In the genomic region with DNA sequence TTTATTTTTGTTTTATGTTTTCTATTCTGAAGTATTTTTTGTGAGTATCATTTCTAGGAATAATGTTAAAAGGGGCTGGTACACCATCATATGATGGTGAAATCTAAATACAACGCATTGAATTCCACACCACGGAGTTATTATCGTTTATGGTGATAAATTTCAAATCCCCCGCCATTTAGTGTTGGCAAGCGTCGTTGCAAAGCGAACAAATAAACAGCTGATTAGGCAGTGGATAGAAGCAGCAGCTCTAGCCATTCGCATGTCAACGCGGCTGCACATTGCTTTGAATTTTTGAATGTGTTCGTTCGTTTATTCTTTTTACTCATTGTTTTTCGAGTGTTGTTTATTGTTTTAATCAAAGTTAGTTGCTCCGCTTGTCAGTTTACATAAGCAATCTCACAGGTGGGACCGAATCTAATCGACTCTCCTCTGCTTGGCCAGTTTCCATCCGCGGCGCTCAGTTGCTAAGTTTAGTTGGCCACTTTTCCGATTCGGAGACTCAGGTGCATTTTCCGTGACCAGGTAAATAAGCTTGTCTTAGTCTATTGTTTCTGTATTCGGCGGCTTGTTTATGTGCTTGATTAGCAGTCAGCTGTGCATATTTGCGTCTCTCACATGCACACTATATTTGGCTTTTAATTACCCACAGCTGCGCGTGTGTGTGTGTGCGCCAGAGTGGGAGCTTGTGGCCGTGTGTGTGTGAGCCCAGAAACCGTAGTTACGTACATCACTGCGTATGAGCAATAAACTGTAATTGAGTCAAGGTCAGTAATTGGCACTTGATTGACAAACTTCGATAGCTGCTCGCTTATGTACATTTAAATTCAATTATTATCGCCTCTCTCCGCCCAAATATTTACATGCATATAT, we compare ENCODE assay signal across 1 fruit fly cellular context.
A peak's percentile ranks its signal among the peaks of the same experiment; 100 is the strongest.
TF ChIP-seq lines count a peak whose summit lies in the region.

A gene (minus strand): TSS at position 51 of the 873 bp plus-strand sequence.
A gene (plus strand): TSS at position 274 of the 873 bp plus-strand sequence.

TF ChIP-seq in whole organism, embryonic, 481 proteins besides CTCF, POLR2A, EP300 and RAD21 (continued from another document and continues in another):
- TF ChIP-seq Taf1 (GFP tag; IDR thresholded peaks at IDR 0.05; lab: Robert Waterston, UW) (0 out of 2 replicates have a peak, but pooled peaks have one; percentile 15), CG15601 (tag; optimal IDR thresholded peaks at IDR 0.05; lab: Kevin White, UChicago) (peak; percentile 87), fu2 (GFP tag; optimal IDR thresholded peaks at IDR 0.05; lab: Kevin White, UChicago) (peak; percentile 43), CG12659 (GFP tag; optimal IDR thresholded peaks at IDR 0.05; lab: Kevin White, UChicago) (peak; percentile 88), Doc3 (GFP tag; IDR thresholded peaks at IDR 0.05; lab: Robert Waterston, UW; ENCODE audit: partially characterized antibody) (no peak), gsb (GFP tag; IDR thresholded peaks at IDR 0.05; lab: Robert Waterston, UW) (peak; percentile 74), CG9817 (tag; optimal IDR thresholded peaks at IDR 0.05; lab: Kevin White, UChicago) (peak; percentile 74), insv (GFP tag; optimal IDR thresholded peaks at IDR 0.05; lab: Kevin White, UChicago) (peak in 1 of 2 experiments; percentile 66), p53 (GFP tag; optimal IDR thresholded peaks at IDR 0.05; lab: Kevin White, UChicago) (peak; percentile 63), Sox100B (GFP tag; optimal IDR thresholded peaks at IDR 0.05; lab: Kevin White, UChicago) (peak; percentile 86), ase (GFP tag; IDR thresholded peaks at IDR 0.05; lab: Robert Waterston, UW) (peak; percentile 47; the same call in 1 of the 3 replicates), CG6175 (GFP tag; IDR thresholded peaks at IDR 0.05; lab: Robert Waterston, UW) (peak; percentile 46; the same call in 1 of the 3 replicates), her (GFP tag; optimal IDR thresholded peaks at IDR 0.05; lab: Kevin White, UChicago) (peak; percentile 80), CG4820 (GFP tag; optimal IDR thresholded peaks at IDR 0.05; lab: Kevin White, UChicago) (peak; percentile 13), sd (tag; optimal IDR thresholded peaks at IDR 0.05; lab: Kevin White, UChicago) (no peak), twi (tag; optimal IDR thresholded peaks at IDR 0.05; lab: Kevin White, UChicago) (peak; percentile 8), seq (GFP tag; IDR thresholded peaks at IDR 0.05; lab: Robert Waterston, UW) (peak; percentile 77), corto (GFP tag; optimal IDR thresholded peaks at IDR 0.05; lab: Kevin White, UChicago) (no peak), CG16779 (GFP tag; IDR thresholded peaks at IDR 0.05; lab: Robert Waterston, UW) (peak; percentile 79), chn (GFP tag; optimal IDR thresholded peaks at IDR 0.05; lab: Kevin White, UChicago) (peak; percentile 34), tin (GFP tag; optimal IDR thresholded peaks at IDR 0.05; lab: Kevin White, UChicago) (peak; percentile 35), tio (GFP tag; optimal IDR thresholded peaks at IDR 0.05; lab: Kevin White, UChicago) (peak; percentile 17), NK7.1 (GFP tag; optimal IDR thresholded peaks at IDR 0.05; lab: Kevin White, UChicago) (peak; percentile 81), sc (optimal IDR thresholded peaks at IDR 0.05; lab: Kevin White, UChicago) (no peak), sc (GFP tag; optimal IDR thresholded peaks at IDR 0.05; lab: Kevin White, UChicago) (peak; percentile 76), TFAM (GFP tag; optimal IDR thresholded peaks at IDR 0.05; lab: Kevin White, UChicago) (no peak), CG12071 (GFP tag; optimal IDR thresholded peaks at IDR 0.05; lab: Kevin White, UChicago) (peak; percentile 93), fd102C (GFP tag; optimal IDR thresholded peaks at IDR 0.05; lab: Kevin White, UChicago) (no peak), CG11085 (GFP tag; IDR thresholded peaks at IDR 0.05; lab: Robert Waterston, UW) (0 out of 2 replicates have a peak, but pooled peaks have one; percentile 30), chinmo (GFP tag; IDR thresholded peaks at IDR 0.05; lab: Robert Waterston, UW; ENCODE audit: partially characterized antibody) (peak; percentile 80; the same call in 2 of the 4 replicates), ci (GFP tag; IDR thresholded peaks at IDR 0.05; lab: Robert Waterston, UW) (peak; percentile 83), Dref (GFP tag; IDR thresholded peaks at IDR 0.05; lab: Robert Waterston, UW) (no peak; the same call in 1 of the 2 replicates), Dfd (GFP tag; optimal IDR thresholded peaks at IDR 0.05; lab: Kevin White, UChicago) (no peak), CG1602 (GFP tag; optimal IDR thresholded peaks at IDR 0.05; lab: Kevin White, UChicago) (peak; percentile 29), Atf6 (GFP tag; IDR thresholded peaks at IDR 0.05; lab: Robert Waterston, UW) (peak; percentile 83), CG1233 (GFP tag; optimal IDR thresholded peaks at IDR 0.05; lab: Kevin White, UChicago) (peak; percentile 87), MESR4 (GFP tag; optimal IDR thresholded peaks at IDR 0.05; lab: Kevin White, UChicago) (peak; percentile 37), bigmax (GFP tag; optimal IDR thresholded peaks at IDR 0.05; lab: Kevin White, UChicago) (no peak), CG9932 (GFP tag; IDR thresholded peaks at IDR 0.05; lab: Robert Waterston, UW) (peak; percentile 32; the same call in 1 of the 2 replicates), MBD-R2 (GFP tag; IDR thresholded peaks at IDR 0.05; lab: Robert Waterston, UW) (peak; percentile 81), tna (GFP tag; IDR thresholded peaks at IDR 0.05; lab: Robert Waterston, UW; ENCODE audit: partially characterized antibody) (no peak), Chrac-16 (GFP tag; optimal IDR thresholded peaks at IDR 0.05; lab: Kevin White, UChicago) (no peak), CG11723 (GFP tag; optimal IDR thresholded peaks at IDR 0.05; lab: Kevin White, UChicago) (peak; percentile 86), H2.0 (GFP tag; IDR thresholded peaks at IDR 0.05; lab: Robert Waterston, UW) (no peak), CG7963 (GFP tag; IDR thresholded peaks at IDR 0.05; lab: Robert Waterston, UW; ENCODE audit: partially characterized antibody) (no peak), CG7556 (GFP tag; optimal IDR thresholded peaks at IDR 0.05; lab: Kevin White, UChicago) (peak; percentile 88), CG10959 (GFP tag; IDR thresholded peaks at IDR 0.05; lab: Robert Waterston, UW) (no peak), CG11456 (GFP tag; IDR thresholded peaks at IDR 0.05; lab: Robert Waterston, UW) (peak; percentile 83), CG42726 (GFP tag; IDR thresholded peaks at IDR 0.05; lab: Robert Waterston, UW; ENCODE audit: partially characterized antibody) (no peak), CG14667 (GFP tag; IDR thresholded peaks at IDR 0.05; lab: Robert Waterston, UW) (no peak), ATbp (GFP tag; optimal IDR thresholded peaks at IDR 0.05; lab: Kevin White, UChicago) (peak; percentile 97), wor (GFP tag; IDR thresholded peaks at IDR 0.05; lab: Robert Waterston, UW) (no peak), Xrp1 (GFP tag; IDR thresholded peaks at IDR 0.05; lab: Robert Waterston, UW) (peak; percentile 51), ato (GFP tag; IDR thresholded peaks at IDR 0.05; lab: Robert Waterston, UW; ENCODE audit: partially characterized antibody) (0 out of 2 replicates have a peak, but pooled peaks have one; percentile 7), Poxn (GFP tag; IDR thresholded peaks at IDR 0.05; lab: Robert Waterston, UW) (no peak), fd64A (GFP tag; optimal IDR thresholded peaks at IDR 0.05; lab: Kevin White, UChicago) (peak; percentile 88), CG18011 (GFP tag; optimal IDR thresholded peaks at IDR 0.05; lab: Kevin White, UChicago) (peak; percentile 41), usp (GFP tag; optimal IDR thresholded peaks at IDR 0.05; lab: Kevin White, UChicago) (no peak), wek (GFP tag; optimal IDR thresholded peaks at IDR 0.05; lab: Kevin White, UChicago) (peak; percentile 88), HLH54F (GFP tag; optimal IDR thresholded peaks at IDR 0.05; lab: Kevin White, UChicago) (peak; percentile 47), grau (tag; optimal IDR thresholded peaks at IDR 0.05; lab: Kevin White, UChicago) (peak; percentile 51), Adf1 (GFP tag; IDR thresholded peaks at IDR 0.05; lab: Robert Waterston, UW) (peak; percentile 40; the same call in 1 of the 2 replicates), repo (GFP tag; optimal IDR thresholded peaks at IDR 0.05; lab: Kevin White, UChicago) (peak; percentile 79), Doc2 (GFP tag; IDR thresholded peaks at IDR 0.05; lab: Robert Waterston, UW) (no peak), br (optimal IDR thresholded peaks at IDR 0.05; lab: Kevin White, UChicago) (no peak), al (GFP tag; IDR thresholded peaks at IDR 0.05; lab: Robert Waterston, UW) (no peak), klu (GFP tag; IDR thresholded peaks at IDR 0.05; lab: Robert Waterston, UW) (no peak), CG32532 (GFP tag; IDR thresholded peaks at IDR 0.05; lab: Robert Waterston, UW) (peak; percentile 6; the same call in 1 of the 2 replicates), crol (GFP tag; IDR thresholded peaks at IDR 0.05; lab: Robert Waterston, UW) (no peak), CG14710 (tag; optimal IDR thresholded peaks at IDR 0.05; lab: Kevin White, UChicago) (peak; percentile 57), CG43689 (GFP tag; IDR thresholded peaks at IDR 0.05; lab: Robert Waterston, UW) (0 out of 2 replicates have a peak, but pooled peaks have one; percentile 33), CG15696 (tag; optimal IDR thresholded peaks at IDR 0.05; lab: Kevin White, UChicago) (peak; percentile 7), croc (GFP tag; conservative IDR thresholded peaks at IDR 0.05; lab: Robert Waterston, UW) (no peak), Vsx1 (GFP tag; optimal IDR thresholded peaks at IDR 0.05; lab: Kevin White, UChicago) (peak; percentile 97), CG4282 (GFP tag; optimal IDR thresholded peaks at IDR 0.05; lab: Kevin White, UChicago) (peak; percentile 71), Drgx (GFP tag; IDR thresholded peaks at IDR 0.05; lab: Robert Waterston, UW) (no peak), Dp (GFP tag; optimal IDR thresholded peaks at IDR 0.05; lab: Kevin White, UChicago) (peak; percentile 97), CG13775 (GFP tag; optimal IDR thresholded peaks at IDR 0.05; lab: Kevin White, UChicago) (peak; percentile 43), CG34224 (GFP tag; IDR thresholded peaks at IDR 0.05; lab: Robert Waterston, UW; ENCODE audit: partially characterized antibody) (peak; percentile 34; the same call in 2 of the 3 replicates), Atf3 (GFP tag; optimal IDR thresholded peaks at IDR 0.05; lab: Kevin White, UChicago) (peak; percentile 2), CG13424 (tag; optimal IDR thresholded peaks at IDR 0.05; lab: Kevin White, UChicago) (peak; percentile 67), nerfin-2 (GFP tag; IDR thresholded peaks at IDR 0.05; lab: Robert Waterston, UW; ENCODE audit: partially characterized antibody) (peak; percentile 39; the same call in 1 of the 2 replicates), pzg (GFP tag; optimal IDR thresholded peaks at IDR 0.05; lab: Kevin White, UChicago) (peak; percentile 88), so (GFP tag; IDR thresholded peaks at IDR 0.05; lab: Robert Waterston, UW) (peak; percentile 71; the same call in 1 of the 3 replicates), CG33213 (GFP tag; optimal IDR thresholded peaks at IDR 0.05; lab: Kevin White, UChicago) (peak; percentile 53), CG6813 (GFP tag; optimal IDR thresholded peaks at IDR 0.05; lab: Kevin White, UChicago) (peak; percentile 93), slou (GFP tag; optimal IDR thresholded peaks at IDR 0.05; lab: Kevin White, UChicago) (peak; percentile 39), CG13123 (GFP tag; optimal IDR thresholded peaks at IDR 0.05; lab: Kevin White, UChicago) (peak; percentile 79), Hmr (GFP tag; optimal IDR thresholded peaks at IDR 0.05; lab: Kevin White, UChicago) (peak; percentile 95), CG1647 (GFP tag; optimal IDR thresholded peaks at IDR 0.05; lab: Kevin White, UChicago) (peak; percentile 53), HLH4C (GFP tag; IDR thresholded peaks at IDR 0.05; lab: Robert Waterston, UW; ENCODE audit: partially characterized antibody) (no peak), Antp (GFP tag; optimal IDR thresholded peaks at IDR 0.05; lab: Kevin White, UChicago) (peak; percentile 68), zfh1 (GFP tag; IDR thresholded peaks at IDR 0.05; lab: Robert Waterston, UW) (peak; percentile 55; the same call in 1 of the 3 replicates), CG12155 (GFP tag; optimal IDR thresholded peaks at IDR 0.05; lab: Kevin White, UChicago) (peak; percentile 23), ranshi (GFP tag; IDR thresholded peaks at IDR 0.05; lab: Robert Waterston, UW) (peak; percentile 55; the same call in 1 of the 2 replicates), trem (tag; optimal IDR thresholded peaks at IDR 0.05; lab: Kevin White, UChicago) (peak; percentile 7), CG7928 (GFP tag; optimal IDR thresholded peaks at IDR 0.05; lab: Kevin White, UChicago) (peak; percentile 58), ap (GFP tag; IDR thresholded peaks at IDR 0.05; lab: Robert Waterston, UW) (no peak), MTF-1 (GFP tag; optimal IDR thresholded peaks at IDR 0.05; lab: Kevin White, UChicago; ENCODE audit: borderline replicate concordance) (peak; percentile 87), nerfin-1 (tag; optimal IDR thresholded peaks at IDR 0.05; lab: Kevin White, UChicago) (peak; percentile 60), CG7372 (GFP tag; IDR thresholded peaks at IDR 0.05; lab: Robert Waterston, UW) (peak; percentile 71), Hey (tag; optimal IDR thresholded peaks at IDR 0.05; lab: Kevin White, UChicago) (peak; percentile 88), fru (optimal IDR thresholded peaks at IDR 0.05; lab: Kevin White, UChicago) (no peak), Lhr (GFP tag; optimal IDR thresholded peaks at IDR 0.05; lab: Kevin White, UChicago) (peak; percentile 44), az2 (GFP tag; optimal IDR thresholded peaks at IDR 0.05; lab: Kevin White, UChicago) (peak; percentile 38), Stat92E (GFP tag; optimal IDR thresholded peaks at IDR 0.05; lab: Kevin White, UChicago) (no peak), CG6689 (GFP tag; IDR thresholded peaks at IDR 0.05; lab: Robert Waterston, UW) (peak; percentile 40; the same call in 1 of the 2 replicates), zen (tag; optimal IDR thresholded peaks at IDR 0.05; lab: Kevin White, UChicago) (peak; percentile 6), Dad (GFP tag; optimal IDR thresholded peaks at IDR 0.05; lab: Kevin White, UChicago) (peak; percentile 70), Ravus (GFP tag; IDR thresholded peaks at IDR 0.05; lab: Robert Waterston, UW) (no peak), disco-r (GFP tag; optimal IDR thresholded peaks at IDR 0.05; lab: Kevin White, UChicago) (peak; percentile 77), dmrt99B (tag; optimal IDR thresholded peaks at IDR 0.05; lab: Kevin White, UChicago) (peak; percentile 79), sima (GFP tag; optimal IDR thresholded peaks at IDR 0.05; lab: Kevin White, UChicago) (peak; percentile 71), CG7357 (GFP tag; IDR thresholded peaks at IDR 0.05; lab: Robert Waterston, UW) (no peak), zen2 (GFP tag; IDR thresholded peaks at IDR 0.05; lab: Robert Waterston, UW; ENCODE audit: partially characterized antibody) (no peak), fd3F (GFP tag; optimal IDR thresholded peaks at IDR 0.05; lab: Kevin White, UChicago) (peak; percentile 88)
